1 fruit fly cellular context compared by ENCODE assay signal in the genomic region with DNA sequence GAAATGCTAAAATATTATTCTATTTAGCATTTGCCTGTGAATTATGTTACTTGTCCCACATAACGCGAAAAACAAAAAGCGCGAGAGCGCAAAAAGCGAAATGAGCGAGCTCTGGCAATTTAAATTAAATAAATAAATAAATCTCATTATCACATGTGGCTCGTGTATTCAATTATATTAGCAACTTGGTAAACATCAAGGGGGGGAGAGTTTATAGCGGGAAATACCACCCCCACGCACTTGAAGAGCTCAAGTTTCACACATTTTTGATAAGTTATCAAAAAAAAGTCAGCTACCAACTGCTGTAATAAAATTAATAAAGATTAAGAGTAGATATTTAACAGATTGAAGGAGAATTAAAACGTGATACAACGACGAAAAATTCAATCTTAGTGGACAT.
A peak's percentile ranks its signal among the peaks of the same experiment; 100 is the strongest.
TF ChIP-seq lines count a peak whose summit lies in the region.

No protein-coding gene starts in this region.

TF ChIP-seq in whole organism, embryonic, 481 proteins besides CTCF, POLR2A, EP300 and RAD21 (continued from another document):
- TF ChIP-seq tap (tag; optimal IDR thresholded peaks at IDR 0.05; lab: Kevin White, UChicago) (no peak), CG32767 (GFP tag; IDR thresholded peaks at IDR 0.05; lab: Robert Waterston, UW) (no peak), cato (GFP tag; optimal IDR thresholded peaks at IDR 0.05; lab: Kevin White, UChicago; ENCODE audit: borderline replicate concordance) (no peak), Hey (tag; optimal IDR thresholded peaks at IDR 0.05; lab: Kevin White, UChicago) (peak; percentile 28), schlank (tag; optimal IDR thresholded peaks at IDR 0.05; lab: Kevin White, UChicago) (peak; percentile 2), ap (GFP tag; IDR thresholded peaks at IDR 0.05; lab: Robert Waterston, UW) (no peak), CG13296 (GFP tag; optimal IDR thresholded peaks at IDR 0.05; lab: Kevin White, UChicago) (peak; percentile 44), CG33213 (GFP tag; optimal IDR thresholded peaks at IDR 0.05; lab: Kevin White, UChicago) (no peak), Vsx1 (GFP tag; optimal IDR thresholded peaks at IDR 0.05; lab: Kevin White, UChicago) (peak; percentile 33), salm (tag; optimal IDR thresholded peaks at IDR 0.05; lab: Kevin White, UChicago) (peak; percentile 5), CG34376 (GFP tag; optimal IDR thresholded peaks at IDR 0.05; lab: Kevin White, UChicago) (peak; percentile 42), sug (tag; optimal IDR thresholded peaks at IDR 0.05; lab: Kevin White, UChicago) (peak; percentile 94), phol (tag; optimal IDR thresholded peaks at IDR 0.05; lab: Kevin White, UChicago) (no peak), Dip2 (GFP tag; IDR thresholded peaks at IDR 0.05; lab: Robert Waterston, UW) (no peak), wek (GFP tag; optimal IDR thresholded peaks at IDR 0.05; lab: Kevin White, UChicago) (no peak), CG32772 (GFP tag; IDR thresholded peaks at IDR 0.05; lab: Robert Waterston, UW) (no peak), crol (GFP tag; IDR thresholded peaks at IDR 0.05; lab: Robert Waterston, UW) (peak; percentile 16; the same call in 1 of the 2 replicates), sd (tag; optimal IDR thresholded peaks at IDR 0.05; lab: Kevin White, UChicago) (peak; percentile 33)
